Worm (Caenorhabditis elegans): ENCODE results near the gene cfim-2.

The cfim-2 gene

ce11 chrIV:8927093-8927492, 969 bp downstream of the cfim-2 start (continued):
- TF ChIP-seq cebp-2 (GFP tag; IDR thresholded peaks at IDR 0.05) (peak; percentile 86; the same call in 1 of the 2 replicates), ztf-6 (GFP tag; IDR thresholded peaks at IDR 0.05) (no peak), Y53G8AR.9 (GFP tag; conservative IDR thresholded peaks at IDR 0.05) (peak; percentile 76), sdz-38 (tag; optimal IDR thresholded peaks at IDR 0.05) (no peak)

ce11 chrIV:8929942-8930492, 3.9 kb downstream of the cfim-2 start, which contains the start of the genes D1046.18 and slc-25A26:
D1046.18 (plus strand) TSS chrIV:8930242.
slc-25A26 (plus strand) TSS chrIV:8930442.
- TF ChIP-seq unc-62 (GFP tag; optimal IDR thresholded peaks at IDR 0.05): no peak
- TF ChIP-seq ztf-6 (GFP tag; IDR thresholded peaks at IDR 0.05): no peak

ce11 chrIV:8933575-8933974, 7.5 kb downstream of the cfim-2 start, which contains the start of gene D1046.4:
D1046.4 (plus strand) TSS chrIV:8933875.
- TF ChIP-seq nhr-80 (tag; optimal IDR thresholded peaks at IDR 0.05): no peak
- TF ChIP-seq nfyb-1 (GFP tag; IDR thresholded peaks at IDR 0.05): no peak
- no peak for TF ChIP-seq mel-28 (tag; optimal IDR thresholded peaks at IDR 0.05; ENCODE audit: borderline replicate concordance)
- TF ChIP-seq bed-1 (GFP tag; IDR thresholded peaks at IDR 0.05): no peak

- TF ChIP-seq lin-40 (tag; optimal IDR thresholded peaks at IDR 0.05): no peak
- no peak for TF ChIP-seq attf-6 (GFP tag; IDR thresholded peaks at IDR 0.05)
- TF ChIP-seq chd-7 (tag; optimal IDR thresholded peaks at IDR 0.05): no peak
- no peak for TF ChIP-seq lsy-27 (tag; optimal IDR thresholded peaks at IDR 0.05; ENCODE audit: borderline replicate concordance, insufficient read depth)
- TF ChIP-seq egl-18 (GFP tag; IDR thresholded peaks at IDR 0.05): no peak
- no peak for TF ChIP-seq ztf-28 (GFP tag; IDR thresholded peaks at IDR 0.05)
- TF ChIP-seq ccch-3 (GFP tag; optimal IDR thresholded peaks at IDR 0.05): no peak
- no peak for TF ChIP-seq hsf-1 (GFP tag; IDR thresholded peaks at IDR 0.05)
- TF ChIP-seq zfh-2 (GFP tag; conservative IDR thresholded peaks at IDR 0.05): no peak
- no peak for TF ChIP-seq ekl-4 (GFP tag; IDR thresholded peaks at IDR 0.05)
These were observed 17.3 kb downstream of the cfim-2 start for ce11 chrIV:8943430-8943829.

- TF ChIP-seq K12H6.12 (tag; optimal IDR thresholded peaks at IDR 0.05) (peak; percentile 33), dpl-1 (GFP tag; optimal IDR thresholded peaks at IDR 0.05) (no peak), somi-1 (GFP tag; optimal IDR thresholded peaks at IDR 0.05) (peak; percentile 13), lin-35 (GFP tag; optimal IDR thresholded peaks at IDR 0.05) (peak in 1 of 3 experiments; percentile 17)
These were observed 21.0 kb downstream of the cfim-2 start for ce11 chrIV:8947146-8947545.

- TF ChIP-seq hsf-1 (GFP tag; IDR thresholded peaks at IDR 0.05) (no peak), cebp-1 (GFP tag; IDR thresholded peaks at IDR 0.05) (0 out of 2 replicates have a peak, but pooled peaks have one; percentile 29), cebp-1 (tag; optimal IDR thresholded peaks at IDR 0.05) (peak; percentile 82), ceh-27 (GFP tag; optimal IDR thresholded peaks at IDR 0.05) (peak; percentile 70), nhr-179 (tag; optimal IDR thresholded peaks at IDR 0.05) (no peak), B0261.1 (tag; optimal IDR thresholded peaks at IDR 0.05) (no peak), rcor-1 (GFP tag; IDR thresholded peaks at IDR 0.05) (no peak), hmg-1.2 (GFP tag; IDR thresholded peaks at IDR 0.05) (peak; percentile 56), nhr-120 (GFP tag; IDR thresholded peaks at IDR 0.05) (no peak), hmg-20 (GFP tag; IDR thresholded peaks at IDR 0.05) (no peak), B0336.3 (GFP tag; IDR thresholded peaks at IDR 0.05) (no peak), chd-7 (tag; optimal IDR thresholded peaks at IDR 0.05) (peak; percentile 78), atf-7 (tag; optimal IDR thresholded peaks at IDR 0.05) (no peak), lin-35 (GFP tag; optimal IDR thresholded peaks at IDR 0.05) (no peak), nhr-90 (tag; optimal IDR thresholded peaks at IDR 0.05) (no peak), ZK185.1 (tag; optimal IDR thresholded peaks at IDR 0.05; ENCODE audit: poor library complexity, severe bottlenecking) (no peak), snpc-4 (GFP tag; optimal IDR thresholded peaks at IDR 0.05) (no peak), snpc-4 (tag; optimal IDR thresholded peaks at IDR 0.05) (no peak)
These were observed 23.2 kb downstream of the cfim-2 start for ce11 chrIV:8949078-8950039.
